Worm (Caenorhabditis elegans): ENCODE data around the gene hphd-1.

Gene hphd-1

ce11 chrII:12953297-12953696 lies 43.1 kb downstream of the hphd-1 start (continued):
- no peak for TF ChIP-seq Y116A8C.19 (tag; optimal IDR thresholded peaks at IDR 0.05; ENCODE audit: borderline replicate concordance)
- TF ChIP-seq ceh-8 (GFP tag; optimal IDR thresholded peaks at IDR 0.05) = no peak
- peak in 1 of 6 experiments; percentile 25 for TF ChIP-seq elt-3 (tag; optimal IDR thresholded peaks at IDR 0.05)
- TF ChIP-seq dsc-1 (tag; optimal IDR thresholded peaks at IDR 0.05) = peak; percentile 1
- no peak for TF ChIP-seq lin-15B (tag; optimal IDR thresholded peaks at IDR 0.05)
- no peak for TF ChIP-seq F16B12.6 (tag; optimal IDR thresholded peaks at IDR 0.05)
- no peak for TF ChIP-seq ztf-11 (tag; optimal IDR thresholded peaks at IDR 0.05)
- no peak for TF ChIP-seq efl-3 (GFP tag; optimal IDR thresholded peaks at IDR 0.05)
- TF ChIP-seq snu-23 (GFP tag; optimal IDR thresholded peaks at IDR 0.05) = peak; percentile 46
- TF ChIP-seq pqm-1 (tag; optimal IDR thresholded peaks at IDR 0.05) = no peak
- TF ChIP-seq egl-27 (tag; optimal IDR thresholded peaks at IDR 0.05) = no peak
- no peak for TF ChIP-seq unc-62 (GFP tag; optimal IDR thresholded peaks at IDR 0.05)
- no peak for TF ChIP-seq nhr-76 (tag; optimal IDR thresholded peaks at IDR 0.05)
- TF ChIP-seq C04F5.9 (tag; optimal IDR thresholded peaks at IDR 0.05) = no peak
- TF ChIP-seq zag-1 (tag; optimal IDR thresholded peaks at IDR 0.05) = no peak
- peak; percentile 46 for TF ChIP-seq nhr-47 (tag; optimal IDR thresholded peaks at IDR 0.05)
- no peak for TF ChIP-seq ceh-88 (GFP tag; IDR thresholded peaks at IDR 0.05)
- TF ChIP-seq lin-35 (GFP tag; optimal IDR thresholded peaks at IDR 0.05) = peak in 1 of 2 experiments; percentile 44
- no peak for TF ChIP-seq unc-86 (tag; optimal IDR thresholded peaks at IDR 0.05)
- no peak for TF ChIP-seq mef-2 (tag; optimal IDR thresholded peaks at IDR 0.05)
- TF ChIP-seq isw-1 (GFP tag; IDR thresholded peaks at IDR 0.05) = no peak
- TF ChIP-seq nhr-19 (GFP tag; conservative IDR thresholded peaks at IDR 0.05) = no peak
- no peak for TF ChIP-seq sox-4 (tag; optimal IDR thresholded peaks at IDR 0.05)
- no peak for TF ChIP-seq ces-1 (GFP tag; optimal IDR thresholded peaks at IDR 0.05)
- TF ChIP-seq aly-2 (tag; optimal IDR thresholded peaks at IDR 0.05) = no peak
- TF ChIP-seq sptf-1 (tag; optimal IDR thresholded peaks at IDR 0.05) = no peak
- TF ChIP-seq nhr-90 (tag; optimal IDR thresholded peaks at IDR 0.05; ENCODE audit: poor library complexity) = no peak
- peak; percentile 24 to 60 for TF ChIP-seq lsy-2 (tag; optimal IDR thresholded peaks at IDR 0.05)
- peak; percentile 80 for TF ChIP-seq xbp-1 (tag; optimal IDR thresholded peaks at IDR 0.05)

- no peak for TF ChIP-seq tlp-1 (tag; optimal IDR thresholded peaks at IDR 0.05)
- peak; percentile 50 for TF ChIP-seq blmp-1 (tag; optimal IDR thresholded peaks at IDR 0.05)
- TF ChIP-seq mef-2 (tag; optimal IDR thresholded peaks at IDR 0.05) = no peak
These were observed 48.2 kb downstream of the hphd-1 start, which contains the start of gene F58G1.7 for ce11 chrII:12948158-12948557. Gene F58G1.7 (minus strand): TSS chrII:12948258.

ce11 chrII:12944587-12945126 lies 51.7 kb downstream of the hphd-1 start:
- peak; percentile 83 for TF ChIP-seq C34B4.2 (tag; optimal IDR thresholded peaks at IDR 0.05)
- TF ChIP-seq ceh-90 (tag; optimal IDR thresholded peaks at IDR 0.05) = peak; percentile 64
- TF ChIP-seq ceh-82 (tag; optimal IDR thresholded peaks at IDR 0.05) = peak; percentile 90 to 94 (median 92)
- TF ChIP-seq zip-4 (GFP tag; optimal IDR thresholded peaks at IDR 0.05) = peak; percentile 92
- TF ChIP-seq rnt-1 (tag; optimal IDR thresholded peaks at IDR 0.05) = peak; percentile 95
- TF ChIP-seq pag-3 (tag; optimal IDR thresholded peaks at IDR 0.05; ENCODE audit: borderline replicate concordance, insufficient read depth) = no peak
- no peak for TF ChIP-seq ces-1 (GFP tag; optimal IDR thresholded peaks at IDR 0.05)
- TF ChIP-seq lin-35 (GFP tag; optimal IDR thresholded peaks at IDR 0.05) = peak; percentile 69 to 89
- peak; percentile 72 for TF ChIP-seq lir-3 (tag; optimal IDR thresholded peaks at IDR 0.05; ENCODE audit: poor library complexity)
- TF ChIP-seq ztf-4 (tag; optimal IDR thresholded peaks at IDR 0.05) = peak; percentile 85
- TF ChIP-seq xbp-1 (tag; optimal IDR thresholded peaks at IDR 0.05) = peak; percentile 94
- no peak for TF ChIP-seq nhr-84 (tag; optimal IDR thresholded peaks at IDR 0.05)
- TF ChIP-seq nhr-28 (tag; optimal IDR thresholded peaks at IDR 0.05) = no peak
- peak; percentile 88 for TF ChIP-seq unc-130 (tag; optimal IDR thresholded peaks at IDR 0.05)
- no peak for TF ChIP-seq unc-30 (tag; optimal IDR thresholded peaks at IDR 0.05)
- peak; percentile 91 for TF ChIP-seq unc-86 (tag; optimal IDR thresholded peaks at IDR 0.05)
- peak; percentile 92 for TF ChIP-seq fos-1 (tag; optimal IDR thresholded peaks at IDR 0.05)
- peak; percentile 97 for TF ChIP-seq sup-37 (GFP tag; optimal IDR thresholded peaks at IDR 0.05)
- TF ChIP-seq mab-9 (GFP tag; IDR thresholded peaks at IDR 0.05) = peak; percentile 80; the same call in 1 of the 2 replicates
- peak; percentile 34 for TF ChIP-seq Y116A8C.19 (tag; optimal IDR thresholded peaks at IDR 0.05; ENCODE audit: borderline replicate concordance)
- peak; percentile 98 for TF ChIP-seq nhr-71 (tag; optimal IDR thresholded peaks at IDR 0.05)
- peak; percentile 100 for TF ChIP-seq ama-1 (optimal IDR thresholded peaks at IDR 0.05)
- peak; percentile 91 for TF ChIP-seq hpl-2 (GFP tag; optimal IDR thresholded peaks at IDR 0.05)
- peak; percentile 81 to 86 for TF ChIP-seq efl-1 (optimal IDR thresholded peaks at IDR 0.05)
- TF ChIP-seq efl-1 (GFP tag; optimal IDR thresholded peaks at IDR 0.05 in 1 of 2) = peak; percentile 67 to 98
